Fruit fly (Drosophila melanogaster): Measurements from ENCODE around the gene Cpr65Ax1.

dm6 chr3L:6138586-6138985 lies 9.2 kb downstream of the Cpr65Ax1 start:
- TF ChIP-seq CG13296 (GFP tag; optimal IDR thresholded peaks at IDR 0.05) (no peak), Antp (GFP tag; optimal IDR thresholded peaks at IDR 0.05) (no peak), CG31388 (GFP tag; optimal IDR thresholded peaks at IDR 0.05) (no peak), Aef1 (GFP tag; IDR thresholded peaks at IDR 0.05) (no peak), h (optimal IDR thresholded peaks at IDR 0.05) (no peak), dimm (GFP tag; IDR thresholded peaks at IDR 0.05) (no peak), sens (GFP tag) (no peak), Nf-YA (GFP tag; IDR thresholded peaks at IDR 0.05) (no peak), D19A (tag; optimal IDR thresholded peaks at IDR 0.05) (no peak)
